Worm (Caenorhabditis elegans) whole organism, mixed stage, embryonic: ENCODE data around the gene ZK507.1.

Source experiments
- nhr-237 ChIP-seq: fragments of 150-350 bp; optimal IDR thresholded peaks from 2 replicates; lab custom pipeline; 2014; ENCODE audit warnings: missing biosample characterization, missing genetic modification characterization
- nhr-76 ChIP-seq: sonication (generic microtip); optimal IDR thresholded peaks from 2 replicates; lab custom pipeline; 2017; ENCODE audit warnings: missing biosample characterization, missing genetic modification characterization
- unc-62 ChIP-seq: fragments of 150-350 bp; optimal IDR thresholded peaks from 2 replicates; lab custom pipeline; 2014; ENCODE audit warnings: missing biosample characterization, missing genetic modification reagents, missing genetic modification characterization

DNA sequence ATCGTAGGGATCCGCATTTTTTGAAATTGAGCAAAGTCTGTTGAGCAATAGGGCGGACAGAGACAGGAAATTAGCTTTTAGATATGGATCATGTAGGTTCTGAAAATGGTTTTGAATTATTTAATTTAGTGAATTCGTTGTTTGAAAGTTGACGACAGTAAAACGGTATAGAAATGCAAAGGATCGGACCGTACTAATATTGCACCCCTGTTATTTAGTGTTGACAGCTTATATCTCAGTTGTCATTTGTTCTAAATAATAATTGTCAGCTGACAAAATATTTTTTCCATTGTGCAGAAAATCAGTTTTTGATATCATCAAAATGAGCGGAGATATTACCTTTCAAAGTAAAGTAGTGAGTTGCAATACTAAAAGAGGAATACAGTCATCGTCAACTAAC lies 29.7 kb downstream of the ZK507.1 start, which contains the start of gene lin-12:
- no peak for TF ChIP-seq nhr-237
- no peak for TF ChIP-seq nhr-76 (tag; lab: Kevin White, UChicago)
- no peak for TF ChIP-seq unc-62
